Fruit fly (Drosophila melanogaster) whole organism, embryonic: ENCODE measurements around the gene Cul5.
A peak's percentile ranks its signal among the peaks of the same experiment; 100 is the strongest.

Experiments
- Dek ChIP-seq: fragments of 200-800 bp; sonication (Bioruptor generic); optimal IDR thresholded peaks from 3 replicates; lab custom pipeline; 2019; ENCODE audit warnings: missing biosample characterization, mild to moderate bottlenecking, missing genetic modification characterization, moderate library complexity
- Drgx ChIP-seq: fragments of 200-800 bp; sonication (Bioruptor generic); IDR thresholded peaks from 2 replicates; pipeline ENCODE4 v1.3.6; 2022; ENCODE audit warnings: missing biosample characterization, missing genetic modification characterization
- crp ChIP-seq, 2 experiments: fragments of 200-800 bp; sonication (Bioruptor generic); optimal IDR thresholded peaks; 2 replicates in 1 of 2; 3 replicates in 1 of 2; lab custom pipeline; 2017; ENCODE audit warnings: missing biosample characterization in 2 of 2, missing genetic modification characterization in 2 of 2, mild to moderate bottlenecking in 1 of 2, moderate library complexity in 1 of 2
- disco-r ChIP-seq: fragments of 200-800 bp; sonication (Bioruptor generic); optimal IDR thresholded peaks from 2 replicates; lab custom pipeline; 2016; ENCODE audit warnings: missing biosample characterization, missing genetic modification characterization

- TF ChIP-seq disco-r (GFP tag; lab: Kevin White, UChicago) (no peak), Dek (tag; lab: Kevin White, UChicago) (no peak), Drgx (GFP tag; lab: Robert Waterston, UW) (0 out of 2 replicates have a peak, but pooled peaks have one; percentile 10), crp (GFP tag; optimal IDR thresholded peaks at IDR 0.05; lab: Kevin White, UChicago) (no peak)
Observed at dm6 chr3R:29096009-29096443, 33.3 kb upstream of the Cul5 start.
